Worm (Caenorhabditis elegans) whole organism, early embryonic: Measurements from ENCODE around the gene lec-8.

Experiments
- F13C5.2 ChIP-seq: sonication (generic microtip); optimal IDR thresholded peaks from 2 replicates; lab custom pipeline; 2017; ENCODE audit warnings: mild to moderate bottlenecking, missing genetic modification characterization, inconsistent platforms, missing compliant biosample characterization
- ama-1 ChIP-seq: fragments of 150-350 bp; optimal IDR thresholded peaks from 2 replicates; lab custom pipeline; 2014
- flt-1 ChIP-seq: fragments of 200-800 bp; sonication (Bioruptor generic); IDR thresholded peaks from 2 replicates; pipeline ENCODE4 v1.3.6; 2022; ENCODE audit warnings: missing genetic modification characterization, missing compliant biosample characterization
- hmbx-1 ChIP-seq: sonication (generic microtip); optimal IDR thresholded peaks from 2 replicates; lab custom pipeline; 2016; ENCODE audit warnings: mild to moderate bottlenecking, missing genetic modification characterization, missing compliant biosample characterization
- hnd-1 ChIP-seq: sonication (generic microtip); optimal IDR thresholded peaks from 2 replicates; lab custom pipeline; 2016; ENCODE audit warnings: missing genetic modification characterization, missing compliant biosample characterization
- scrt-1 ChIP-seq: fragments of 200-800 bp; sonication (Bioruptor generic); IDR thresholded peaks from 2 replicates; pipeline ENCODE4 v1.3.6; 2022; ENCODE audit warnings: missing genetic modification characterization, missing compliant biosample characterization

DNA sequence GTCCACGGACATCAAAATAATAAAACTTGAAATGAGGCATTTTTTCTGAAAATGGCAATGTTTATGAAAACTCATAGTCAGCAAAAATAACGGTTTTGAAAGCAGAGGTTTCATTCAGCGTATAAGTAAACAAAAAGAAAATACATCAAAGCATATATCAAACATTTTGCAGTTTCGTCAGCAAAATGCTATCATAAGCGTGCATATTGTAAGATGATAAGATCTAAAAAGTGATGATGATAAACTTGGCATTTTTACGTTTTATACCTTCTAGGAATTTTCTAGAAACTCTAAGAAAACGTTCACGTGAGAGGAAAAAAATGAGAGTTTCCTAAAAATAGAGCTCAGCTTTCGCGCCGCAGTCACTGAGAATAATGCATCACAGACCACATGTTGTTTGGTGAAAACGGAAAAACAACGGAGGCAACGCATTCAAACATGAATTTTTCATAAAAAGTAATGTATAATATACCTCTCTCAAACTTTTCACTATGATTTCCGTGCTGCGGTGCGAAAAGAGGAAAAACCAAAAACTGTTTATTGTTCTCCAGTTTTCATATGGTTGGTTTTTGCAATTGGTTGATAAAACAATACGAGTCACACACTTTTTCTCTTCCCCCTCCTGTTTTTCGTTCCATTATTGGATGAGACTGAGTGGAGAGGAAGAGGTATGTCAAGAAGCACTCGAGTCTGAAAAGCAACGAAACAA, 12.7 kb downstream of the lec-8 start, which contains the start of the genes gst-36 and R07B1.5:
- TF ChIP-seq ama-1 (lab: Kevin White, UChicago), result no peak
- TF ChIP-seq scrt-1, result no peak
- no peak for TF ChIP-seq hnd-1 (tag; lab: Kevin White, UChicago)
- no peak for TF ChIP-seq F13C5.2
- TF ChIP-seq hmbx-1 (tag; lab: Kevin White, UChicago), result no peak
- TF ChIP-seq flt-1, result no peak
